Worm (Caenorhabditis elegans): ENCODE results near the gene irld-1.
"Not testable (repeated sequence)": the region's sequence is repeated elsewhere in the genome, so short reads cannot be mapped to it uniquely, and the experiment has no call there.

DNA sequence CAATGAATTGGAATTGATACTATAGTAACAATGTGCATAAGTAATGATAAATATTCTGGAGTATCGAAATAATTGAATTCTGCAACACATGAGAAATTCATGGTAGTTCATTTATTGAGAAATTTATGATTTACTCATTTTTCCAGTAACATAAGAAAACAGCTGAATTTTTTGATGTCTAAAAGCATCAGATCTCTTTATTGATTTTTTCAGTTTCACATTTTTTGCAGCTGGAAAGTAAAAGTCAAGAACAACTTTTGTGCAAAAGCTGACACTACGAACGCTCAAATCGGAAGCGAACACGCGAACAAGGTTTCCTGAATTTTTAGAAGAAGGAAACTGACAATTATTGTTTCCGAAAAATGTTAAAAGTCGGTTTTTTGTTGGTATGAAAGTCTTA lies 46.5 kb upstream of the irld-1 start, which contains the start of gene srh-193:
- TF ChIP-seq zag-1 (tag; optimal IDR thresholded peaks at IDR 0.05); unc-39 (tag; optimal IDR thresholded peaks at IDR 0.05); ceh-16 (tag; optimal IDR thresholded peaks at IDR 0.05); nhr-12 (tag; optimal IDR thresholded peaks at IDR 0.05); nhr-28 (tag; optimal IDR thresholded peaks at IDR 0.05); R02D3.7 (tag; optimal IDR thresholded peaks at IDR 0.05); lin-39 (tag; optimal IDR thresholded peaks at IDR 0.05); nfya-1 (tag; optimal IDR thresholded peaks at IDR 0.05; ENCODE audit: insufficient read depth); skn-1 (tag; optimal IDR thresholded peaks at IDR 0.05); nhr-77 (tag; optimal IDR thresholded peaks at IDR 0.05): not testable (repeated sequence)

All from whole organism, L3 larva.